Worm (Caenorhabditis elegans): ENCODE results near the gene sdz-13.

DNA sequence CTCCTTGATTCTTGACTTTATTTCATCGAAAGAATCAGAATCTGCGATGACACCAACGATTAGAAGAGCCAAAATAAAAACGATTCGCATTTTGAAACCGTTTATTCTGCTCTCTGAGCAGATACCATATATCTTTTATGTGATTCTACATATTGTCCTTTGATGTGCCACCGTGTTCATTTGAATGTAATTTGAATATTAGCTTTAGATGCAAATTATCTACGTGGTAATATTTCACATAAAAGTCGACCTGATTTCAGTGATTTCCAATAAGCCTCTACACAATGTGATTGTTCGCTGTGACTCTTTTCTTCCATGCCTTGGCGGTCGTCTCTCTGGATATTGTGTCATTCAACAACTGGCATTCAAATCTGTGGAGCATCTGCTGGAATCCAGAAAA, 19.6 kb upstream of the sdz-13 start, which contains the start of the genes F13E9.9 and F13E9.19:
- TF ChIP-seq F10E7.11 (tag; optimal IDR thresholded peaks at IDR 0.05) = no peak
- no peak for TF ChIP-seq ceh-100 (GFP tag; IDR thresholded peaks at IDR 0.05)
- TF ChIP-seq attf-6 (GFP tag; IDR thresholded peaks at IDR 0.05) = no peak
- TF ChIP-seq ztf-6 (GFP tag; IDR thresholded peaks at IDR 0.05) = no peak
- TF ChIP-seq nhr-90 (tag; optimal IDR thresholded peaks at IDR 0.05) = no peak
- no peak for TF ChIP-seq atf-7 (tag; optimal IDR thresholded peaks at IDR 0.05)

All from whole organism, young adult.